Worm (Caenorhabditis elegans): Measurements from ENCODE around the gene sre-56.

DNA sequence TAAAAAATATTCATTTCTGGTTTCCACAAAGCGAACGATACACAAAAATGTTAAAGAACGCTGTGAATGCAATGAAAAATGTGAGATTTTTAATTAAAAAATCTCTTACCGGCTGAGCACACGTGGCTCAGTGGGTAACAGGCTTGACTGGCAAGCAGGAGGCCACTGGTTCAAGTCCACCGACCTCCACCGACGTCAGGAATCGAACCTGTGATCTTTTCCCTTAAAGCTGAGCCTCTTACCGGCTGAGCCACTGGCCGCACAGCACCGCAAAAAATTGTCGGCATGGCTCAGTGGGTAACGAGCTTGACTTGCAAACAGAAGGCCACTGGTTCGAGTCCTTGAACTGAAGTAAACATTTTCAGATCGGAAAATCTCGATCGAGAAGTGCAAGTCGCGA lies 20.5 kb downstream of the sre-56 start, which contains the start of gene C44C11.6:
- TF ChIP-seq nhr-11 (tag; optimal IDR thresholded peaks at IDR 0.05) (no peak), K09A11.1 (tag; optimal IDR thresholded peaks at IDR 0.05; ENCODE audit: insufficient read depth) (no peak), C08G9.2 (tag; optimal IDR thresholded peaks at IDR 0.05) (no peak), ceh-45 (GFP tag; IDR thresholded peaks at IDR 0.05) (no peak), nfya-1 (tag; optimal IDR thresholded peaks at IDR 0.05) (no peak), pha-4 (tag; optimal IDR thresholded peaks at IDR 0.05) (no peak)

All from whole organism, late embryonic.